Worm (Caenorhabditis elegans) whole organism, L1 larva: Measurements from ENCODE around the gene F33H1.4.

Source experiments
- C04F5.9 ChIP-seq: sonication (generic microtip); optimal IDR thresholded peaks from 2 replicates; lab custom pipeline; 2016; ENCODE audit warnings: missing genetic modification characterization, missing compliant biosample characterization
- C16A3.4 ChIP-seq: fragments of 150-350 bp; optimal IDR thresholded peaks from 2 replicates; lab custom pipeline; 2014; ENCODE audit warnings: missing biosample characterization, missing genetic modification characterization
- Y116A8C.19 ChIP-seq: sonication (generic microtip); optimal IDR thresholded peaks from 2 replicates; lab custom pipeline; 2016; ENCODE audit warnings: missing compliant biosample characterization, missing genetic modification characterization, borderline replicate concordance
- ama-1 ChIP-seq: fragments of 150-350 bp; optimal IDR thresholded peaks from 2 replicates; lab custom pipeline; 2014
- blmp-1 ChIP-seq: fragments of 150-350 bp; optimal IDR thresholded peaks from 2 replicates; lab custom pipeline; 2014; ENCODE audit warnings: missing biosample characterization, missing genetic modification characterization
- ceh-82 ChIP-seq, 3 experiments: fragments of 150-350 bp in 1 of 3; sonication (generic microtip) in 2 of 3; optimal IDR thresholded peaks; 2 replicates each; lab custom pipeline; 2014 to 2017; ENCODE audit warnings: missing biosample characterization in 3 of 3, missing genetic modification characterization in 3 of 3
- ceh-90 ChIP-seq: sonication (generic microtip); optimal IDR thresholded peaks from 2 replicates; lab custom pipeline; 2016; ENCODE audit warnings: missing genetic modification characterization, missing compliant biosample characterization
- dpl-1 ChIP-seq, 3 experiments: fragments of 150-350 bp in 2 of 3; sonication (generic microtip) in 1 of 3; optimal IDR thresholded peaks; 2 replicates each; lab custom pipeline; 2014 to 2017; ENCODE audit warnings: missing biosample characterization in 3 of 3, missing genetic modification characterization in 3 of 3, missing genetic modification reagents in 3 of 3
- efl-1 ChIP-seq, 4 experiments: fragments of 150-350 bp; optimal IDR thresholded peaks in 3 of 4; peaks in 1 of 4; 1 replicate in 1 of 4; 2 replicates in 3 of 4; lab custom pipeline; 2014; ENCODE audit warnings: missing biosample characterization in 2 of 4, missing genetic modification characterization in 2 of 4, missing genetic modification reagents in 2 of 4
- efl-3 ChIP-seq: fragments of 200-800 bp; sonication (Bioruptor generic); optimal IDR thresholded peaks from 2 replicates; lab custom pipeline; 2018; ENCODE audit warnings: mild to moderate bottlenecking, missing genetic modification characterization, missing compliant biosample characterization
- elt-2 ChIP-seq: sonication (generic microtip); optimal IDR thresholded peaks from 2 replicates; lab custom pipeline; 2016; ENCODE audit warnings: missing genetic modification characterization, mild to moderate bottlenecking, inconsistent platforms, missing compliant biosample characterization, missing genetic modification reagents
- elt-3 ChIP-seq, 6 experiments: fragments of 150-350 bp in 1 of 6; sonication (generic microtip); optimal IDR thresholded peaks; 2 replicates each; lab custom pipeline; 2017 to 2018; ENCODE audit warnings: missing biosample characterization in 6 of 6, missing genetic modification characterization in 6 of 6, inconsistent platforms in 1 of 6
- fkh-8 ChIP-seq: sonication (generic microtip); optimal IDR thresholded peaks from 2 replicates; lab custom pipeline; 2016; ENCODE audit warnings: mild to moderate bottlenecking, missing genetic modification characterization, missing compliant biosample characterization
- grh-1 ChIP-seq: fragments of 200-800 bp; sonication (Bioruptor generic); IDR thresholded peaks from 2 replicates; pipeline ENCODE4 v1.3.6; 2022; ENCODE audit warnings: missing genetic modification reagents, missing genetic modification characterization, missing compliant biosample characterization
- hlh-4 ChIP-seq: sonication (generic microtip); optimal IDR thresholded peaks from 2 replicates; lab custom pipeline; 2016; ENCODE audit warnings: mild to moderate bottlenecking, missing genetic modification characterization, missing compliant biosample characterization
- hpl-2 ChIP-seq: fragments of 150-350 bp; optimal IDR thresholded peaks from 2 replicates; lab custom pipeline; 2014; ENCODE audit warnings: missing biosample characterization, missing genetic modification reagents, missing genetic modification characterization
- isw-1 ChIP-seq: fragments of 200-800 bp; sonication (Bioruptor generic); IDR thresholded peaks from 2 replicates; pipeline ENCODE4 v1.3.6; 2022; ENCODE audit warnings: missing genetic modification characterization, missing compliant biosample characterization
- jun-1 ChIP-seq: fragments of 150-350 bp; optimal IDR thresholded peaks from 2 replicates; lab custom pipeline; 2014; ENCODE audit warnings: missing biosample characterization, missing genetic modification reagents, missing genetic modification characterization
- lin-35 ChIP-seq, 2 experiments: fragments of 150-350 bp; optimal IDR thresholded peaks; 2 replicates each; lab custom pipeline; 2014; ENCODE audit warnings: missing biosample characterization in 2 of 2, missing genetic modification characterization in 2 of 2, missing genetic modification reagents in 2 of 2
- lin-39 ChIP-seq: fragments of 150-350 bp; optimal IDR thresholded peaks from 2 replicates; lab custom pipeline; 2014; ENCODE audit warnings: missing biosample characterization, missing genetic modification reagents, missing genetic modification characterization
- lsy-2 ChIP-seq, 2 experiments: fragments of 150-350 bp; optimal IDR thresholded peaks; 2 replicates each; lab custom pipeline; 2014; ENCODE audit warnings: missing biosample characterization in 2 of 2, missing genetic modification characterization in 2 of 2
- mab-9 ChIP-seq: fragments of 200-800 bp; sonication (Bioruptor generic); IDR thresholded peaks from 2 replicates; pipeline ENCODE4 v1.3.6; 2022; ENCODE audit warnings: missing genetic modification reagents, missing genetic modification characterization, missing compliant biosample characterization
- mef-2 ChIP-seq: fragments of 150-350 bp; optimal IDR thresholded peaks from 2 replicates; lab custom pipeline; 2014; ENCODE audit warnings: missing biosample characterization, missing genetic modification characterization
- mep-1 ChIP-seq: fragments of 150-350 bp; optimal IDR thresholded peaks from 2 replicates; lab custom pipeline; 2014; ENCODE audit warnings: missing biosample characterization, missing genetic modification characterization
- nhr-11 ChIP-seq: fragments of 150-350 bp; optimal IDR thresholded peaks from 2 replicates; lab custom pipeline; 2014; ENCODE audit warnings: missing biosample characterization, missing genetic modification characterization
- nhr-12 ChIP-seq: sonication (generic microtip); optimal IDR thresholded peaks from 2 replicates; lab custom pipeline; 2017; ENCODE audit warnings: missing biosample characterization, missing genetic modification characterization
- nhr-20 ChIP-seq: sonication (generic microtip); optimal IDR thresholded peaks from 2 replicates; lab custom pipeline; 2016; ENCODE audit warnings: mild to moderate bottlenecking, missing genetic modification characterization, missing compliant biosample characterization
- nhr-28 ChIP-seq: fragments of 150-350 bp; optimal IDR thresholded peaks from 2 replicates; lab custom pipeline; 2014; ENCODE audit warnings: missing biosample characterization, missing genetic modification characterization
- nhr-71 ChIP-seq: sonication (generic microtip); optimal IDR thresholded peaks from 2 replicates; lab custom pipeline; 2016; ENCODE audit warnings: mild to moderate bottlenecking, missing genetic modification characterization, moderate library complexity, missing compliant biosample characterization
- nhr-77 ChIP-seq: fragments of 150-350 bp; optimal IDR thresholded peaks from 2 replicates; lab custom pipeline; 2014; ENCODE audit warnings: missing biosample characterization, missing genetic modification characterization
- nhr-85 ChIP-seq: sonication (generic microtip); peaks from one replicate; lab custom pipeline; 2016; ENCODE audit warnings: missing genetic modification characterization, inconsistent platforms, missing compliant biosample characterization
- pqm-1 ChIP-seq: sonication (generic microtip); optimal IDR thresholded peaks from 3 replicates; lab custom pipeline; 2017; ENCODE audit warnings: missing biosample characterization, missing genetic modification characterization
- sptf-1 ChIP-seq: fragments of 150-350 bp; optimal IDR thresholded peaks from 2 replicates; lab custom pipeline; 2014; ENCODE audit warnings: missing biosample characterization, missing genetic modification characterization
- tlp-1 ChIP-seq: fragments of 150-350 bp; optimal IDR thresholded peaks from 2 replicates; lab custom pipeline; 2014; ENCODE audit warnings: missing biosample characterization, missing genetic modification characterization
- unc-98 ChIP-seq: fragments of 200-800 bp; sonication (Bioruptor generic); IDR thresholded peaks from 2 replicates; pipeline ENCODE4 v1.3.6; 2022; ENCODE audit warnings: missing genetic modification characterization, missing compliant biosample characterization
- xbp-1 ChIP-seq: sonication (generic microtip); optimal IDR thresholded peaks from 2 replicates; lab custom pipeline; 2016; ENCODE audit warnings: missing genetic modification characterization, missing compliant biosample characterization
- ztf-11 ChIP-seq, 2 experiments: sonication (generic microtip); optimal IDR thresholded peaks; 2 replicates each; lab custom pipeline; 2016 to 2017; ENCODE audit warnings: missing genetic modification characterization in 2 of 2, missing biosample characterization in 1 of 2, missing compliant biosample characterization in 1 of 2

The F33H1.4 gene

ce11 chrII:10131760-10132159 lies 42.7 kb upstream of the F33H1.4 start, which contains the start of gene F27E5.5:
Gene F27E5.5, minus strand, starts transcription at chrII:10131860.
- TF ChIP-seq ama-1 (lab: Kevin White, UChicago) (no peak), xbp-1 (tag; lab: Kevin White, UChicago) (no peak), ceh-82 (tag; optimal IDR thresholded peaks at IDR 0.05; lab: Kevin White, UChicago) (no peak), unc-98 (GFP tag; lab: Robert Waterston, UW) (no peak), C16A3.4 (no peak), nhr-77 (tag; lab: Kevin White, UChicago) (no peak), nhr-20 (tag; lab: Kevin White, UChicago) (no peak), isw-1 (no peak), nhr-28 (no peak), dpl-1 (GFP tag; optimal IDR thresholded peaks at IDR 0.05; lab: Kevin White, UChicago) (no peak), sptf-1 (tag; lab: Kevin White, UChicago) (no peak), tlp-1 (tag; lab: Kevin White, UChicago) (no peak), ztf-11 (tag; optimal IDR thresholded peaks at IDR 0.05; lab: Kevin White, UChicago) (no peak), Y116A8C.19 (tag; lab: Kevin White, UChicago) (no peak)

ce11 chrII:10132818-10133217 lies 41.6 kb upstream of the F33H1.4 start:
- TF ChIP-seq lin-39, result no peak
- TF ChIP-seq elt-3 (tag; optimal IDR thresholded peaks at IDR 0.05; lab: Kevin White, UChicago), result no peak
- no peak for TF ChIP-seq nhr-71 (tag; lab: Kevin White, UChicago)
- TF ChIP-seq fkh-8 (tag; lab: Kevin White, UChicago), result peak; percentile 53
- peak; percentile 82 for TF ChIP-seq hlh-4 (tag; lab: Kevin White, UChicago)
- no peak for TF ChIP-seq grh-1 (GFP tag; lab: Robert Waterston, UW)
- no peak for TF ChIP-seq mep-1 (tag; lab: Kevin White, UChicago)
- no peak for TF ChIP-seq efl-1 (optimal IDR thresholded peaks at IDR 0.05; lab: Kevin White, UChicago)
- TF ChIP-seq efl-1 (GFP tag; optimal IDR thresholded peaks at IDR 0.05 in 1 of 2; lab: Kevin White, UChicago), result peak in 1 of 2 experiments; percentile 18
- TF ChIP-seq, all 84 proteins: peak for 3

ce11 chrII:10134285-10134995 lies 40.0 kb upstream of the F33H1.4 start, which contains the start of gene F27E5.9:
Gene F27E5.9, plus strand, starts transcription at chrII:10134945.
- TF ChIP-seq elt-2 (peak; percentile 92), pqm-1 (peak; percentile 96), tlp-1 (tag; lab: Kevin White, UChicago) (peak; percentile 80), mep-1 (tag; lab: Kevin White, UChicago) (no peak), efl-1 (optimal IDR thresholded peaks at IDR 0.05; lab: Kevin White, UChicago) (no peak), efl-1 (GFP tag; optimal IDR thresholded peaks at IDR 0.05 in 1 of 2; lab: Kevin White, UChicago) (peak in 1 of 2 experiments; percentile 78), lin-35 (GFP tag; optimal IDR thresholded peaks at IDR 0.05; lab: Kevin White, UChicago) (peak in 1 of 2 experiments; percentile 35)

ce11 chrII:10136771-10137170 lies 37.7 kb upstream of the F33H1.4 start:
- TF ChIP-seq lsy-2 (tag; optimal IDR thresholded peaks at IDR 0.05; lab: Kevin White, UChicago) (no peak), jun-1 (tag; lab: Kevin White, UChicago) (no peak), sptf-1 (tag; lab: Kevin White, UChicago) (no peak), blmp-1 (tag; lab: Kevin White, UChicago) (no peak), hpl-2 (GFP tag; lab: Kevin White, UChicago) (no peak), lin-35 (GFP tag; optimal IDR thresholded peaks at IDR 0.05; lab: Kevin White, UChicago) (no peak), nhr-85 (tag; lab: Kevin White, UChicago) (no peak), nhr-71 (tag; lab: Kevin White, UChicago) (no peak), nhr-11 (tag; lab: Kevin White, UChicago) (no peak), mef-2 (tag; lab: Kevin White, UChicago) (no peak), C16A3.4 (no peak), nhr-12 (no peak), mab-9 (GFP tag; lab: Robert Waterston, UW) (no peak), C04F5.9 (tag; lab: Kevin White, UChicago) (no peak), tlp-1 (tag; lab: Kevin White, UChicago) (no peak), ceh-90 (tag; lab: Kevin White, UChicago) (no peak), efl-3 (GFP tag; lab: Kevin White, UChicago) (no peak), nhr-20 (tag; lab: Kevin White, UChicago) (no peak)
